Fruit fly (Drosophila melanogaster): Measurements from ENCODE around the gene p38c.

DNA sequence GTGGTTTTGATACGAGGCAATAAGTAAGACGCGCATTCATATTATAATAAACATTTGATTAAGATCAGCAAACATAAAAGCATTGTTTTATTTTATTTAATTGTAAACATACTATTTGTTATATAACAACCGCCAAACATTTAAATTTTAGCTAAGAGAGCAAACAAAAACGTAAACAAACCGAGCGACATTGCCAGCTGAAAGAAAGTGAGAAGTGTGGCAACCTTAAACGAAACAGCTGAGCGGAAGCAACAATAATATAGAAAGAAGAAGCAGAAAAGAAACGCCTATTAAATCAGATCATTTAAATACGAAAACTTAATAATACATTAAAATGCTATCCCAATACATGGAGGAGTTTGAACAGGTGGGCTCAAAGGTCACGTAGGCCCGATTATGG lies 15.4 kb downstream of the p38c start, which contains the start of gene Sec10:
- peak; percentile 34 for TF ChIP-seq CG6854 (GFP tag; optimal IDR thresholded peaks at IDR 0.05)
- TF ChIP-seq CG8632 (GFP tag; optimal IDR thresholded peaks at IDR 0.05): no peak
- no peak for TF ChIP-seq spab (GFP tag; optimal IDR thresholded peaks at IDR 0.05)
- TF ChIP-seq cyc (GFP tag; optimal IDR thresholded peaks at IDR 0.05): no peak
- no peak for TF ChIP-seq Ets96B (tag; optimal IDR thresholded peaks at IDR 0.05)
